Worm (Caenorhabditis elegans) whole organism, L4 larva: Measurements from ENCODE around the gene cwf-19L2.

Source experiments
- F26F4.8 ChIP-seq: fragments of 200-800 bp; sonication (Bioruptor generic); conservative IDR thresholded peaks from 2 replicates; pipeline ENCODE4 v1.3.6; 2022; ENCODE audit warnings: missing genetic modification characterization, missing compliant biosample characterization
- F44E2.7 ChIP-seq: fragments of 200-800 bp; sonication (Bioruptor generic); IDR thresholded peaks from 2 replicates; pipeline ENCODE4 v2.1.2; 2022; ENCODE audit warnings: missing genetic modification characterization, missing compliant biosample characterization
- T20F7.1 ChIP-seq: fragments of 200-800 bp; sonication (Bioruptor generic); optimal IDR thresholded peaks from 2 replicates; lab custom pipeline; 2018; ENCODE audit warnings: mild to moderate bottlenecking, missing genetic modification characterization, missing compliant biosample characterization
- T26A8.4 ChIP-seq: fragments of 200-800 bp; sonication (Bioruptor generic); IDR thresholded peaks from 2 replicates; pipeline ENCODE4 v1.3.6; 2022; ENCODE audit warnings: missing genetic modification characterization, missing compliant biosample characterization
- Y5F2A.4 ChIP-seq: fragments of 200-800 bp; sonication (Bioruptor generic); optimal IDR thresholded peaks from 2 replicates; lab custom pipeline; 2018; ENCODE audit warnings: mild to moderate bottlenecking, missing genetic modification characterization, missing compliant biosample characterization
- Y75B8A.6 ChIP-seq: fragments of 200-800 bp; sonication (Bioruptor generic); IDR thresholded peaks from 2 replicates; pipeline ENCODE4 v1.3.6; 2022; ENCODE audit warnings: missing genetic modification reagents, missing genetic modification characterization, missing compliant biosample characterization
- ZK337.2 ChIP-seq: fragments of 200-800 bp; sonication (Bioruptor generic); IDR thresholded peaks from 2 replicates; pipeline ENCODE4 v1.3.6; 2022; ENCODE audit warnings: missing genetic modification reagents, missing genetic modification characterization, missing compliant biosample characterization
- ZK546.5 ChIP-seq, 2 experiments: sonication (generic microtip); optimal IDR thresholded peaks; 2 replicates each; lab custom pipeline; 2017; ENCODE audit warnings: missing biosample characterization in 2 of 2, missing genetic modification characterization in 2 of 2
- aly-2 ChIP-seq: sonication (generic microtip); optimal IDR thresholded peaks from 2 replicates; lab custom pipeline; 2018; ENCODE audit warnings: missing biosample characterization, missing genetic modification characterization
- ama-1 ChIP-seq: fragments of 150-350 bp; optimal IDR thresholded peaks from 2 replicates; lab custom pipeline; 2014; ENCODE audit warnings: inconsistent platforms, mixed read lengths
- arid-1 ChIP-seq: fragments of 200-800 bp; sonication (Bioruptor generic); conservative IDR thresholded peaks from 2 replicates; pipeline ENCODE4 v1.3.6; 2022; ENCODE audit warnings: missing genetic modification reagents, missing genetic modification characterization, missing compliant biosample characterization
- ceh-28 ChIP-seq: fragments of 150-350 bp; optimal IDR thresholded peaks from 2 replicates; lab custom pipeline; 2014; ENCODE audit warnings: missing biosample characterization, missing genetic modification reagents, missing genetic modification characterization
- ceh-44 ChIP-seq: fragments of 200-800 bp; sonication (Bioruptor generic); IDR thresholded peaks from 2 replicates; pipeline ENCODE4 v1.3.6; 2022; ENCODE audit warnings: missing genetic modification reagents, missing genetic modification characterization, missing compliant biosample characterization
- ceh-82 ChIP-seq: sonication (generic microtip); optimal IDR thresholded peaks from 2 replicates; lab custom pipeline; 2017; ENCODE audit warnings: missing biosample characterization, missing genetic modification characterization
- cey-2 ChIP-seq: sonication (generic microtip); optimal IDR thresholded peaks from 3 replicates; lab custom pipeline; 2017; ENCODE audit warnings: missing genetic modification characterization, mild to moderate bottlenecking, missing compliant biosample characterization, antibody characterized with exemption, borderline replicate concordance; ENCODE audit not compliant: insufficient read depth
- ctbp-1 ChIP-seq: fragments of 200-800 bp; sonication (Bioruptor generic); IDR thresholded peaks from 2 replicates; pipeline ENCODE4 v1.3.6; 2022; ENCODE audit warnings: missing genetic modification reagents, missing genetic modification characterization, missing compliant biosample characterization
- daf-16 ChIP-seq, 3 experiments: sonication (generic microtip); optimal IDR thresholded peaks; 2 replicates each; lab custom pipeline; 2016 to 2017; ENCODE audit warnings: missing genetic modification characterization in 3 of 3, missing genetic modification reagents in 3 of 3, mild to moderate bottlenecking in 2 of 3, missing compliant biosample characterization in 2 of 3, missing biosample characterization in 1 of 3, moderate library complexity in 1 of 3
- dmd-6 ChIP-seq: fragments of 200-800 bp; sonication (Bioruptor generic); IDR thresholded peaks from 2 replicates; pipeline ENCODE4 v1.3.6; 2022; ENCODE audit warnings: missing genetic modification reagents, missing genetic modification characterization, missing compliant biosample characterization
- duxl-1 ChIP-seq: sonication (generic microtip); optimal IDR thresholded peaks from 2 replicates; lab custom pipeline; 2016; ENCODE audit warnings: mild to moderate bottlenecking, missing genetic modification characterization, moderate library complexity, missing compliant biosample characterization; ENCODE audit not compliant: poor library complexity
- egl-43 ChIP-seq: fragments of 200-800 bp; sonication (Bioruptor generic); IDR thresholded peaks from 2 replicates; pipeline ENCODE4 v1.3.6; 2022; ENCODE audit warnings: missing genetic modification reagents, missing genetic modification characterization, missing compliant biosample characterization
- fos-1 ChIP-seq: fragments of 150-350 bp; optimal IDR thresholded peaks from 2 replicates; lab custom pipeline; 2014; ENCODE audit warnings: missing biosample characterization, missing genetic modification characterization
- gei-8 ChIP-seq: fragments of 200-800 bp; sonication (Bioruptor generic); optimal IDR thresholded peaks from 2 replicates; lab custom pipeline; 2018; ENCODE audit warnings: mild to moderate bottlenecking, missing genetic modification characterization, missing compliant biosample characterization
- hif-1 ChIP-seq, 2 experiments: sonication (generic microtip); optimal IDR thresholded peaks; 2 replicates each; lab custom pipeline; 2016 to 2017; ENCODE audit warnings: missing compliant biosample characterization in 2 of 2, missing genetic modification characterization in 2 of 2, missing genetic modification reagents in 2 of 2, missing genotype in 2 of 2, mild to moderate bottlenecking in 1 of 2
- hlh-11 ChIP-seq: fragments of 200-800 bp; sonication (Bioruptor generic); optimal IDR thresholded peaks from 2 replicates; lab custom pipeline; 2018; ENCODE audit warnings: mild to moderate bottlenecking, missing genetic modification characterization, missing compliant biosample characterization
- hmg-1.1 ChIP-seq: fragments of 200-800 bp; sonication (Bioruptor generic); IDR thresholded peaks from 2 replicates; pipeline ENCODE4 v1.3.6; 2022; ENCODE audit warnings: missing genetic modification reagents, missing genetic modification characterization, missing compliant biosample characterization
- lin-38 ChIP-seq: fragments of 200-800 bp; sonication (Bioruptor generic); IDR thresholded peaks from 2 replicates; pipeline ENCODE4 v1.3.6; 2022; ENCODE audit warnings: missing genetic modification reagents, missing genetic modification characterization, missing compliant biosample characterization
- lin-39 ChIP-seq: fragments of 150-350 bp; optimal IDR thresholded peaks from 2 replicates; lab custom pipeline; 2014; ENCODE audit warnings: missing biosample characterization, missing genetic modification reagents, missing genetic modification characterization
- lir-3 ChIP-seq: sonication (generic microtip); optimal IDR thresholded peaks from 2 replicates; lab custom pipeline; 2016; ENCODE audit warnings: mild to moderate bottlenecking, missing genetic modification characterization, missing compliant biosample characterization
- lsy-2 ChIP-seq, 2 experiments: fragments of 150-350 bp in 1 of 2; sonication (generic microtip) in 1 of 2; optimal IDR thresholded peaks; 2 replicates each; lab custom pipeline; 2014 to 2017; ENCODE audit warnings: missing biosample characterization in 2 of 2, missing genetic modification characterization in 2 of 2
- madf-9 ChIP-seq: fragments of 200-800 bp; sonication (Bioruptor generic); conservative IDR thresholded peaks from 2 replicates; pipeline ENCODE4 v1.3.6; 2022; ENCODE audit warnings: missing genetic modification reagents, missing genetic modification characterization, missing compliant biosample characterization
- mdt-29 ChIP-seq: fragments of 200-800 bp; sonication (Bioruptor generic); IDR thresholded peaks from 2 replicates; pipeline ENCODE4 v1.3.6; 2022; ENCODE audit warnings: missing genetic modification reagents, missing genetic modification characterization, missing compliant biosample characterization
- mep-1 ChIP-seq: fragments of 150-350 bp; sonication (generic microtip); optimal IDR thresholded peaks from 3 replicates; lab custom pipeline; 2014; ENCODE audit warnings: missing biosample characterization, missing genetic modification characterization
- mes-2 ChIP-seq: sonication (generic microtip); optimal IDR thresholded peaks from 2 replicates; lab custom pipeline; 2016; ENCODE audit warnings: missing genotype, mild to moderate bottlenecking, missing genetic modification characterization, missing compliant biosample characterization; ENCODE audit not compliant: poor library complexity, severe bottlenecking
- mxl-2 ChIP-seq: fragments of 200-800 bp; sonication (Bioruptor generic); conservative IDR thresholded peaks from 2 replicates; pipeline ENCODE4 v1.3.6; 2022; ENCODE audit warnings: missing genetic modification reagents, missing genetic modification characterization, missing compliant biosample characterization
- nhr-102 ChIP-seq: sonication (generic microtip); optimal IDR thresholded peaks from 2 replicates; lab custom pipeline; 2016; ENCODE audit warnings: mild to moderate bottlenecking, missing genetic modification characterization, moderate library complexity, missing compliant biosample characterization
- nhr-237 ChIP-seq: sonication (generic microtip); optimal IDR thresholded peaks from 2 replicates; lab custom pipeline; 2017; ENCODE audit warnings: missing biosample characterization, missing genetic modification characterization
- nhr-48 ChIP-seq: sonication (generic microtip); optimal IDR thresholded peaks from 2 replicates; lab custom pipeline; 2016; ENCODE audit warnings: mild to moderate bottlenecking, missing genetic modification characterization, missing compliant biosample characterization
- nhr-76 ChIP-seq: fragments of 150-350 bp; optimal IDR thresholded peaks from 2 replicates; lab custom pipeline; 2014; ENCODE audit warnings: missing biosample characterization, missing genetic modification characterization
- rbr-2 ChIP-seq: sonication (generic microtip); optimal IDR thresholded peaks from 2 replicates; lab custom pipeline; 2016; ENCODE audit warnings: missing genotype, missing genetic modification characterization, missing compliant biosample characterization
- sdz-12 ChIP-seq: fragments of 200-800 bp; sonication (Bioruptor generic); optimal IDR thresholded peaks from 2 replicates; lab custom pipeline; 2018; ENCODE audit warnings: mild to moderate bottlenecking, missing genetic modification characterization, missing compliant biosample characterization
- snpc-1.2 ChIP-seq: fragments of 200-800 bp; sonication (Bioruptor generic); IDR thresholded peaks from 2 replicates; pipeline ENCODE4 v1.3.6; 2022; ENCODE audit warnings: missing genetic modification reagents, missing genetic modification characterization, missing compliant biosample characterization
- spr-3 ChIP-seq: fragments of 200-800 bp; sonication (Bioruptor generic); optimal IDR thresholded peaks from 2 replicates; lab custom pipeline; 2018; ENCODE audit warnings: mild to moderate bottlenecking, missing genetic modification characterization, missing compliant biosample characterization
- tra-1 ChIP-seq: fragments of 200-800 bp; sonication (Bioruptor generic); IDR thresholded peaks from 2 replicates; pipeline ENCODE4 v1.3.6; 2022; ENCODE audit warnings: missing genetic modification reagents, missing genetic modification characterization, missing compliant biosample characterization
- zag-1 ChIP-seq: fragments of 150-350 bp; optimal IDR thresholded peaks from 2 replicates; lab custom pipeline; 2014; ENCODE audit warnings: missing biosample characterization, missing genetic modification characterization
- zfp-2 ChIP-seq: sonication (generic microtip); optimal IDR thresholded peaks from 2 replicates; lab custom pipeline; 2016; ENCODE audit warnings: mild to moderate bottlenecking, missing genetic modification characterization, missing compliant biosample characterization

The cwf-19L2 gene

DNA sequence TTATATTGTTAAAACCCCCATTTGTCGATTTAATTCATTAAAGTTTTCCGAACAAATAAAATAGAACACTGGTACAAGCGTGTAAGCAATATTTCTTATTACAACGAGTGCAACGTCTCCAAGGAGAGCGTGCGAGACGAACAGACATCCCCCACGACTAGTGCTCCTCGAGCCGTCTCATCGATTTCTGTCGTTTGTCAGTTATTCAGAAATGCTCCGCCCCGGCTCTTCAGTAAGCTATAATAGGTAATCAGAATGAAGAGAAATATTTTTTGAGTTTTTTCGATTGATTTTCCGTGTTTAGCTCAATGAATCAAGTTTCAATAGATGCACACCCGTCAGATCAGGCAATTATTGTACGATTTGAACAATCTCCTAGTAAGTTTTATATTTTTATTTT lies 45.3 kb downstream of the cwf-19L2 start, which contains the start of gene kap-1:
Gene kap-1, plus strand, starts transcription at position 143 of the 400 bp plus-strand sequence.
- peak; percentile 11 for TF ChIP-seq hlh-11
- no peak for TF ChIP-seq zag-1 (tag; lab: Kevin White, UChicago)
- TF ChIP-seq ZK337.2, result 0 out of 2 replicates have a peak, but pooled peaks have one; percentile 37
- peak in 1 of 2 experiments; percentile 12 for TF ChIP-seq daf-16 (GFP tag; optimal IDR thresholded peaks at IDR 0.05; lab: Kevin White, UChicago)
- TF ChIP-seq daf-16 (tag; optimal IDR thresholded peaks at IDR 0.05; lab: Kevin White, UChicago), result peak; percentile 18
- TF ChIP-seq cey-2 (tag; lab: Kevin White, UChicago), result no peak
- no peak for TF ChIP-seq mdt-29
- TF ChIP-seq hmg-1.1 (GFP tag; lab: Robert Waterston, UW), result 0 out of 2 replicates have a peak, but pooled peaks have one; percentile 36
- no peak for TF ChIP-seq fos-1 (tag; lab: Kevin White, UChicago)
- peak; percentile 29 for TF ChIP-seq nhr-102 (tag; lab: Kevin White, UChicago)
- TF ChIP-seq lin-38 (GFP tag; lab: Robert Waterston, UW), result 0 out of 2 replicates have a peak, but pooled peaks have one; percentile 21
- TF ChIP-seq lir-3 (tag; lab: Kevin White, UChicago), result no peak
- TF ChIP-seq spr-3 (GFP tag; lab: Kevin White, UChicago), result peak; percentile 29
- no peak for TF ChIP-seq rbr-2 (tag; lab: Kevin White, UChicago)
- TF ChIP-seq egl-43 (GFP tag; lab: Robert Waterston, UW), result peak; percentile 64
- 0 out of 2 replicates have a peak, but pooled peaks have one; percentile 5 for TF ChIP-seq tra-1 (GFP tag; lab: Robert Waterston, UW)
- peak; percentile 22 for TF ChIP-seq nhr-48 (tag; lab: Kevin White, UChicago)
- peak in 1 of 2 experiments; percentile 33 for TF ChIP-seq lsy-2 (tag; optimal IDR thresholded peaks at IDR 0.05; lab: Kevin White, UChicago)
- no peak for TF ChIP-seq arid-1 (GFP tag; lab: Robert Waterston, UW)
- no peak for TF ChIP-seq ctbp-1 (GFP tag; lab: Robert Waterston, UW)
- TF ChIP-seq mes-2 (tag; lab: Kevin White, UChicago), result peak; percentile 20
- no peak for TF ChIP-seq ceh-28 (tag; lab: Kevin White, UChicago)
- peak; percentile 3; the same call in 1 of the 2 replicates for TF ChIP-seq Y75B8A.6 (GFP tag; lab: Robert Waterston, UW)
- TF ChIP-seq T20F7.1 (GFP tag; lab: Kevin White, UChicago), result peak; percentile 18
- no peak for TF ChIP-seq ZK546.5 (tag; optimal IDR thresholded peaks at IDR 0.05; lab: Kevin White, UChicago)
- peak; percentile 13 for TF ChIP-seq gei-8
- no peak for TF ChIP-seq nhr-237 (tag; lab: Kevin White, UChicago)
- TF ChIP-seq Y5F2A.4, result no peak
- peak; percentile 13 for TF ChIP-seq duxl-1 (tag; lab: Kevin White, UChicago)
- TF ChIP-seq F44E2.7 (GFP tag; lab: Robert Waterston, UW), result 0 out of 2 replicates have a peak, but pooled peaks have one; percentile 50
- TF ChIP-seq lin-39 (tag; lab: Kevin White, UChicago), result no peak
- no peak for TF ChIP-seq madf-9 (GFP tag; lab: Robert Waterston, UW)
- no peak for TF ChIP-seq dmd-6 (GFP tag; lab: Robert Waterston, UW)
- no peak for TF ChIP-seq ceh-44
- TF ChIP-seq nhr-76 (tag; lab: Kevin White, UChicago), result no peak
- no peak for TF ChIP-seq zfp-2 (tag; lab: Kevin White, UChicago)
- TF ChIP-seq snpc-1.2, result 0 out of 2 replicates have a peak, but pooled peaks have one; percentile 11
- peak; percentile 32 for TF ChIP-seq mep-1 (tag; lab: Kevin White, UChicago)
- peak; percentile 26 for TF ChIP-seq sdz-12 (GFP tag; lab: Kevin White, UChicago)
- 0 out of 2 replicates have a peak, but pooled peaks have one; percentile 26 for TF ChIP-seq T26A8.4 (GFP tag; lab: Robert Waterston, UW)
- no peak for TF ChIP-seq aly-2 (tag; lab: Kevin White, UChicago)
- no peak for TF ChIP-seq F26F4.8 (GFP tag; lab: Robert Waterston, UW)
- TF ChIP-seq mxl-2 (GFP tag; lab: Robert Waterston, UW), result no peak
- TF ChIP-seq ceh-82 (tag; lab: Kevin White, UChicago), result no peak
- no peak for TF ChIP-seq hif-1 (tag; optimal IDR thresholded peaks at IDR 0.05; lab: Kevin White, UChicago)
- TF ChIP-seq ama-1 (lab: Kevin White, UChicago), result peak; percentile 75
